Worm (Caenorhabditis elegans): Measurements from ENCODE around the gene gon-4.

gon-4 gene

DNA sequence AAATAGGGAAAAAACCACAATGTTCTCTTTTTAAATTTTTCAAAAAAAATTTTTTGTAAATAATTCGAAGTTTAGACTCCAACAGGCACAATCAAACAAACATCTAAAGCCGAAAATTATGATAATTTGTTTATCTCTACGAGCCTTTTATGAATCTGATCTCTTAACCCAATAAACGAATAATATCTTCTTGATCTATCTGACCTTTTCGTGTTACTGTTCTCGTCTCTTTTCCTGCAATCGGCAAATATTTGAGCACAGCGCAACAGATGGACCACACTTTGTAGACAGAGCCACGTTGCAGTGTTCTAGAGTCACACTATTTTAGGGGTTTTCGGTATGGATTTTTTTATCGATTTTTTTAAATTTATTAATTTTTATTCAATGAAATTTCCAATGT, 54.1 kb downstream of the gon-4 start:
- TF ChIP-seq nhr-6 (tag; optimal IDR thresholded peaks at IDR 0.05): no peak
- TF ChIP-seq unc-55 (GFP tag; optimal IDR thresholded peaks at IDR 0.05): no peak
- TF ChIP-seq nhr-21 (tag; optimal IDR thresholded peaks at IDR 0.05): no peak
- TF ChIP-seq nhr-11 (tag; optimal IDR thresholded peaks at IDR 0.05): no peak
- no peak for TF ChIP-seq mab-5 (tag; optimal IDR thresholded peaks at IDR 0.05)
- TF ChIP-seq dmd-4 (tag; optimal IDR thresholded peaks at IDR 0.05): no peak
- no peak for TF ChIP-seq ZK546.5 (tag; optimal IDR thresholded peaks at IDR 0.05)
- TF ChIP-seq ztf-1 (GFP tag; conservative IDR thresholded peaks at IDR 0.05): no peak
- no peak for TF ChIP-seq alr-1 (tag; optimal IDR thresholded peaks at IDR 0.05)
- TF ChIP-seq fos-1 (tag; optimal IDR thresholded peaks at IDR 0.05): no peak

DNA sequence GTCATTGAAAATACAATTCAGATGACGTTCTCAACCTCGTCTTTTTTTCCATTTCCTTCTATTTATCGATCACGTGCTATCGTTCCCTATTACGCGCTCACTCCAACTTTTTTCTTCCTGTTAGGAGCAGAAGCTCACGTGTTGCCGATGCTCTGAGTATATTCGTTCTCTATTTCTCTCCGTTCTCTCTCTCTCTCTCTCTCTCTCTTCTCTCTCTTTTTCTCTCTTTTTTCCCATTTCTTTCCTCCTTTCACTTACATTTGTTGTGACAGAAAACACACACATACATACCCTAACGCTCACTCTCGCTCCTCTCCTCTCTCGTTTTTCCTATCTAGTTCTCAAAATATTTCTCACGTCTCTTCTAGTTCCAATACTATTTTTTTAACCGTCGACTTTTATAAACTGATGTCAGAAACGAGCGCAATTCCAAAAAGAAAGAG, 54.8 kb downstream of the gon-4 start:
- TF ChIP-seq fos-1 (tag; optimal IDR thresholded peaks at IDR 0.05) (peak; percentile 81), lin-13 (GFP tag; optimal IDR thresholded peaks at IDR 0.05) (peak; percentile 56), ztf-11 (tag; optimal IDR thresholded peaks at IDR 0.05) (no peak), unc-39 (tag; optimal IDR thresholded peaks at IDR 0.05) (no peak), crh-2 (tag; optimal IDR thresholded peaks at IDR 0.05) (peak; percentile 100), blmp-1 (tag; optimal IDR thresholded peaks at IDR 0.05; ENCODE audit: insufficient read depth) (peak; percentile 92), skn-1 (tag; optimal IDR thresholded peaks at IDR 0.05) (peak; percentile 69), zag-1 (tag; optimal IDR thresholded peaks at IDR 0.05) (peak; percentile 87), unc-62 (GFP tag; optimal IDR thresholded peaks at IDR 0.05) (peak; percentile 73), gmeb-1 (tag; optimal IDR thresholded peaks at IDR 0.05) (peak; percentile 78), mbf-1 (tag; optimal IDR thresholded peaks at IDR 0.05) (no peak), egl-27 (tag; optimal IDR thresholded peaks at IDR 0.05) (peak; percentile 89), ceh-82 (tag; optimal IDR thresholded peaks at IDR 0.05) (no peak), peb-1 (tag; optimal IDR thresholded peaks at IDR 0.05) (no peak), lin-11 (tag; optimal IDR thresholded peaks at IDR 0.05) (no peak), nhr-21 (tag; optimal IDR thresholded peaks at IDR 0.05) (peak; percentile 83), alr-1 (tag; optimal IDR thresholded peaks at IDR 0.05) (no peak), unc-55 (GFP tag; optimal IDR thresholded peaks at IDR 0.05) (peak; percentile 89), nhr-11 (tag; optimal IDR thresholded peaks at IDR 0.05) (peak; percentile 31), ZK546.5 (tag; optimal IDR thresholded peaks at IDR 0.05) (no peak), aly-2 (tag; optimal IDR thresholded peaks at IDR 0.05) (no peak), sem-4 (tag; optimal IDR thresholded peaks at IDR 0.05) (peak; percentile 81), nhr-6 (tag; optimal IDR thresholded peaks at IDR 0.05) (peak; percentile 93), nhr-25 (tag; optimal IDR thresholded peaks at IDR 0.05) (peak; percentile 7), Y55F3AM.14 (GFP tag; optimal IDR thresholded peaks at IDR 0.05) (peak; percentile 52), mdl-1 (tag; optimal IDR thresholded peaks at IDR 0.05) (peak; percentile 80 to 98), ama-1 (optimal IDR thresholded peaks at IDR 0.05) (peak; percentile 38), C34F6.9 (tag; optimal IDR thresholded peaks at IDR 0.05) (peak; percentile 98), lsy-2 (tag; optimal IDR thresholded peaks at IDR 0.05) (peak; percentile 65 to 92), ztf-4 (tag; optimal IDR thresholded peaks at IDR 0.05) (peak; percentile 69), F13H6.1 (tag; optimal IDR thresholded peaks at IDR 0.05) (peak; percentile 96), sma-9 (GFP tag; optimal IDR thresholded peaks at IDR 0.05) (peak; percentile 97), sma-9 (tag; optimal IDR thresholded peaks at IDR 0.05) (no peak), nhr-237 (tag; optimal IDR thresholded peaks at IDR 0.05) (no peak), sma-3 (GFP tag; optimal IDR thresholded peaks at IDR 0.05) (peak; percentile 87), lin-39 (tag; optimal IDR thresholded peaks at IDR 0.05) (no peak), nhr-77 (tag; optimal IDR thresholded peaks at IDR 0.05) (no peak), nhr-129 (tag; optimal IDR thresholded peaks at IDR 0.05) (peak; percentile 96), R02D3.7 (tag; optimal IDR thresholded peaks at IDR 0.05) (no peak), ceh-16 (tag; optimal IDR thresholded peaks at IDR 0.05) (peak; percentile 5), elt-1 (tag; optimal IDR thresholded peaks at IDR 0.05) (no peak), ztf-1 (GFP tag; conservative IDR thresholded peaks at IDR 0.05) (no peak), elt-3 (tag; optimal IDR thresholded peaks at IDR 0.05) (no peak), mab-5 (tag; optimal IDR thresholded peaks at IDR 0.05) (peak; percentile 75), dmd-4 (tag; optimal IDR thresholded peaks at IDR 0.05) (no peak), nhr-12 (tag; optimal IDR thresholded peaks at IDR 0.05) (peak; percentile 33), nhr-10 (tag; optimal IDR thresholded peaks at IDR 0.05) (peak; percentile 12), nhr-23 (tag; optimal IDR thresholded peaks at IDR 0.05) (no peak), snpc-4 (tag; optimal IDR thresholded peaks at IDR 0.05) (peak; percentile 32)
